Worm (Caenorhabditis elegans) whole organism, L1 larva: Measurements from ENCODE around the gene paf-2.

Source experiments
- C04F5.9 ChIP-seq: sonication (generic microtip); optimal IDR thresholded peaks from 2 replicates; lab custom pipeline; 2016; ENCODE audit warnings: missing genetic modification characterization, missing compliant biosample characterization
- C16A3.4 ChIP-seq: fragments of 150-350 bp; optimal IDR thresholded peaks from 2 replicates; lab custom pipeline; 2014; ENCODE audit warnings: missing biosample characterization, missing genetic modification characterization
- C34B4.2 ChIP-seq: sonication (generic microtip); optimal IDR thresholded peaks from 2 replicates; lab custom pipeline; 2017; ENCODE audit warnings: mild to moderate bottlenecking, missing genetic modification characterization, missing compliant biosample characterization
- Y116A8C.19 ChIP-seq: sonication (generic microtip); optimal IDR thresholded peaks from 2 replicates; lab custom pipeline; 2016; ENCODE audit warnings: missing compliant biosample characterization, missing genetic modification characterization, borderline replicate concordance
- aly-2 ChIP-seq: fragments of 150-350 bp; optimal IDR thresholded peaks from 2 replicates; lab custom pipeline; 2014; ENCODE audit warnings: missing biosample characterization, missing genetic modification characterization
- ama-1 ChIP-seq: fragments of 150-350 bp; optimal IDR thresholded peaks from 2 replicates; lab custom pipeline; 2014
- ceh-63 ChIP-seq: fragments of 200-800 bp; sonication (Bioruptor generic); optimal IDR thresholded peaks from 2 replicates; lab custom pipeline; 2018; ENCODE audit warnings: mild to moderate bottlenecking, missing genetic modification characterization, missing compliant biosample characterization
- ceh-88 ChIP-seq: fragments of 200-800 bp; sonication (Bioruptor generic); IDR thresholded peaks from 2 replicates; pipeline ENCODE4 v1.3.6; 2022; ENCODE audit warnings: missing genetic modification characterization, missing compliant biosample characterization
- ces-1 ChIP-seq: fragments of 150-350 bp; optimal IDR thresholded peaks from 2 replicates; lab custom pipeline; 2014; ENCODE audit warnings: missing biosample characterization, missing genetic modification reagents, missing genetic modification characterization
- dsc-1 ChIP-seq: sonication (generic microtip); optimal IDR thresholded peaks from 2 replicates; lab custom pipeline; 2016; ENCODE audit warnings: mild to moderate bottlenecking, missing genetic modification characterization, missing compliant biosample characterization
- egl-27 ChIP-seq, 2 experiments: fragments of 150-350 bp in 1 of 2; sonication (generic microtip); optimal IDR thresholded peaks; 3 replicates each; lab custom pipeline; 2017 to 2018; ENCODE audit warnings: missing biosample characterization in 2 of 2, missing genetic modification characterization in 2 of 2, missing genetic modification reagents in 2 of 2
- elt-3 ChIP-seq, 6 experiments: fragments of 150-350 bp in 1 of 6; sonication (generic microtip); optimal IDR thresholded peaks; 2 replicates each; lab custom pipeline; 2017 to 2018; ENCODE audit warnings: missing biosample characterization in 6 of 6, missing genetic modification characterization in 6 of 6, inconsistent platforms in 1 of 6
- fkh-4 ChIP-seq: sonication (generic microtip); optimal IDR thresholded peaks from 2 replicates; lab custom pipeline; 2016; ENCODE audit warnings: missing compliant biosample characterization, missing genetic modification characterization, borderline replicate concordance
- fkh-8 ChIP-seq: sonication (generic microtip); optimal IDR thresholded peaks from 2 replicates; lab custom pipeline; 2016; ENCODE audit warnings: mild to moderate bottlenecking, missing genetic modification characterization, missing compliant biosample characterization
- grh-1 ChIP-seq: fragments of 200-800 bp; sonication (Bioruptor generic); IDR thresholded peaks from 2 replicates; pipeline ENCODE4 v1.3.6; 2022; ENCODE audit warnings: missing genetic modification reagents, missing genetic modification characterization, missing compliant biosample characterization
- hlh-17 ChIP-seq: fragments of 200-800 bp; sonication (Bioruptor generic); optimal IDR thresholded peaks from 2 replicates; lab custom pipeline; 2018; ENCODE audit warnings: missing genetic modification characterization, mild to moderate bottlenecking, missing compliant biosample characterization, moderate library complexity, borderline replicate concordance
- hpl-2 ChIP-seq: fragments of 150-350 bp; optimal IDR thresholded peaks from 2 replicates; lab custom pipeline; 2014; ENCODE audit warnings: missing biosample characterization, missing genetic modification reagents, missing genetic modification characterization
- isw-1 ChIP-seq: fragments of 200-800 bp; sonication (Bioruptor generic); IDR thresholded peaks from 2 replicates; pipeline ENCODE4 v1.3.6; 2022; ENCODE audit warnings: missing genetic modification characterization, missing compliant biosample characterization
- jun-1 ChIP-seq: fragments of 150-350 bp; optimal IDR thresholded peaks from 2 replicates; lab custom pipeline; 2014; ENCODE audit warnings: missing biosample characterization, missing genetic modification reagents, missing genetic modification characterization
- lin-13 ChIP-seq: fragments of 150-350 bp; optimal IDR thresholded peaks from 2 replicates; lab custom pipeline; 2014; ENCODE audit warnings: missing biosample characterization, missing genetic modification reagents, missing genetic modification characterization
- lin-39 ChIP-seq: fragments of 150-350 bp; optimal IDR thresholded peaks from 2 replicates; lab custom pipeline; 2014; ENCODE audit warnings: missing biosample characterization, missing genetic modification reagents, missing genetic modification characterization
- lir-3 ChIP-seq: sonication (generic microtip); optimal IDR thresholded peaks from 2 replicates; lab custom pipeline; 2016; ENCODE audit warnings: mild to moderate bottlenecking, missing genetic modification characterization, moderate library complexity, missing compliant biosample characterization; ENCODE audit not compliant: poor library complexity
- mab-9 ChIP-seq: fragments of 200-800 bp; sonication (Bioruptor generic); IDR thresholded peaks from 2 replicates; pipeline ENCODE4 v1.3.6; 2022; ENCODE audit warnings: missing genetic modification reagents, missing genetic modification characterization, missing compliant biosample characterization
- mdl-1 ChIP-seq, 2 experiments: fragments of 150-350 bp; optimal IDR thresholded peaks; 2 replicates each; lab custom pipeline; 2014 to 2017; ENCODE audit warnings: missing biosample characterization in 2 of 2, missing genetic modification characterization in 2 of 2, inconsistent platforms in 1 of 2
- nhr-11 ChIP-seq: fragments of 150-350 bp; optimal IDR thresholded peaks from 2 replicates; lab custom pipeline; 2014; ENCODE audit warnings: missing biosample characterization, missing genetic modification characterization
- nhr-12 ChIP-seq: sonication (generic microtip); optimal IDR thresholded peaks from 2 replicates; lab custom pipeline; 2017; ENCODE audit warnings: missing biosample characterization, missing genetic modification characterization
- nhr-19 ChIP-seq: fragments of 200-800 bp; sonication (Bioruptor generic); conservative IDR thresholded peaks from 2 replicates; pipeline ENCODE4 v1.3.6; 2022; ENCODE audit warnings: missing genetic modification characterization, missing compliant biosample characterization
- nhr-28 ChIP-seq: fragments of 150-350 bp; optimal IDR thresholded peaks from 2 replicates; lab custom pipeline; 2014; ENCODE audit warnings: missing biosample characterization, missing genetic modification characterization
- nhr-47 ChIP-seq: sonication (generic microtip); optimal IDR thresholded peaks from 2 replicates; lab custom pipeline; 2016; ENCODE audit warnings: mild to moderate bottlenecking, missing genetic modification characterization, moderate library complexity, missing compliant biosample characterization
- nhr-76 ChIP-seq: sonication (generic microtip); optimal IDR thresholded peaks from 2 replicates; lab custom pipeline; 2017; ENCODE audit warnings: missing biosample characterization, missing genetic modification characterization
- nhr-77 ChIP-seq: fragments of 150-350 bp; optimal IDR thresholded peaks from 2 replicates; lab custom pipeline; 2014; ENCODE audit warnings: missing biosample characterization, missing genetic modification characterization
- nhr-85 ChIP-seq: sonication (generic microtip); peaks from one replicate; lab custom pipeline; 2016; ENCODE audit warnings: missing genetic modification characterization, inconsistent platforms, missing compliant biosample characterization
- nhr-90 ChIP-seq: sonication (generic microtip); optimal IDR thresholded peaks from 2 replicates; lab custom pipeline; 2016; ENCODE audit warnings: mild to moderate bottlenecking, missing genetic modification characterization, missing compliant biosample characterization; ENCODE audit not compliant: poor library complexity
- skn-1 ChIP-seq: fragments of 150-350 bp; optimal IDR thresholded peaks from 2 replicates; lab custom pipeline; 2014; ENCODE audit warnings: missing biosample characterization, missing genetic modification characterization
- swsn-7 ChIP-seq: sonication (generic microtip); optimal IDR thresholded peaks from 2 replicates; lab custom pipeline; 2016; ENCODE audit warnings: missing genetic modification characterization, missing compliant biosample characterization
- tbx-2 ChIP-seq: sonication (generic microtip); optimal IDR thresholded peaks from 2 replicates; lab custom pipeline; 2016; ENCODE audit warnings: missing genetic modification characterization, missing compliant biosample characterization
- unc-30 ChIP-seq: sonication (generic microtip); optimal IDR thresholded peaks from 2 replicates; lab custom pipeline; 2017; ENCODE audit warnings: missing biosample characterization, missing genetic modification characterization
- vab-15 ChIP-seq: sonication (generic microtip); optimal IDR thresholded peaks from 2 replicates; lab custom pipeline; 2017; ENCODE audit warnings: missing genotype, mild to moderate bottlenecking, missing genetic modification characterization, missing compliant biosample characterization
- xbp-1 ChIP-seq: sonication (generic microtip); optimal IDR thresholded peaks from 2 replicates; lab custom pipeline; 2016; ENCODE audit warnings: missing genetic modification characterization, missing compliant biosample characterization
- zip-4 ChIP-seq: fragments of 200-800 bp; sonication (Bioruptor generic); optimal IDR thresholded peaks from 2 replicates; lab custom pipeline; 2018; ENCODE audit warnings: mild to moderate bottlenecking, missing genetic modification characterization, moderate library complexity, missing compliant biosample characterization
- ztf-4 ChIP-seq: fragments of 150-350 bp; optimal IDR thresholded peaks from 2 replicates; lab custom pipeline; 2014; ENCODE audit warnings: missing biosample characterization, missing genetic modification characterization

paf-2 gene

ce11 chrX:4307559-4308005 lies 10.0 kb upstream of the paf-2 start (continued):
- no peak for TF ChIP-seq mab-9 (GFP tag; lab: Robert Waterston, UW)
- TF ChIP-seq tbx-2 (tag; lab: Kevin White, UChicago) = peak; percentile 41
- TF ChIP-seq ceh-63 = no peak
- peak; percentile 73 for TF ChIP-seq nhr-85 (tag; lab: Kevin White, UChicago)
- no peak for TF ChIP-seq ztf-4 (tag; lab: Kevin White, UChicago)
- no peak for TF ChIP-seq nhr-12
- no peak for TF ChIP-seq aly-2 (tag; lab: Kevin White, UChicago)
- TF ChIP-seq C16A3.4 (tag; lab: Kevin White, UChicago) = peak; percentile 28
- TF ChIP-seq fkh-8 (tag; lab: Kevin White, UChicago) = peak; percentile 26
- peak; percentile 48 for TF ChIP-seq swsn-7
- no peak for TF ChIP-seq nhr-76 (tag; lab: Kevin White, UChicago)
- no peak for TF ChIP-seq elt-3 (tag; optimal IDR thresholded peaks at IDR 0.05; lab: Kevin White, UChicago)
- TF ChIP-seq skn-1 (tag; lab: Kevin White, UChicago) = no peak
- peak; percentile 18 for TF ChIP-seq nhr-90 (tag; lab: Kevin White, UChicago)
- 0 out of 2 replicates have a peak, but pooled peaks have one; percentile 15 for TF ChIP-seq isw-1 (GFP tag; lab: Robert Waterston, UW)
- peak; percentile 37; the same call in 1 of the 2 replicates for TF ChIP-seq nhr-19
- TF ChIP-seq fkh-4 = no peak
- no peak for TF ChIP-seq C04F5.9
- TF ChIP-seq ceh-88 = no peak
- TF ChIP-seq dsc-1 (tag; lab: Kevin White, UChicago) = peak; percentile 46
- peak; percentile 45 for TF ChIP-seq xbp-1 (tag; lab: Kevin White, UChicago)
- TF ChIP-seq nhr-28 = no peak
- TF ChIP-seq lin-39 (tag; lab: Kevin White, UChicago) = no peak
- TF ChIP-seq lin-13 (GFP tag; lab: Kevin White, UChicago) = no peak
- TF ChIP-seq nhr-11 (tag; lab: Kevin White, UChicago) = no peak
- TF ChIP-seq hpl-2 = no peak
- no peak for TF ChIP-seq grh-1 (GFP tag; lab: Robert Waterston, UW)
- TF ChIP-seq egl-27 (tag; optimal IDR thresholded peaks at IDR 0.05; lab: Kevin White, UChicago) = no peak
- TF ChIP-seq vab-15 = no peak
- no peak for TF ChIP-seq lir-3 (tag; lab: Kevin White, UChicago)
- TF ChIP-seq C34B4.2 (tag; lab: Kevin White, UChicago) = no peak
- no peak for TF ChIP-seq nhr-77

DNA sequence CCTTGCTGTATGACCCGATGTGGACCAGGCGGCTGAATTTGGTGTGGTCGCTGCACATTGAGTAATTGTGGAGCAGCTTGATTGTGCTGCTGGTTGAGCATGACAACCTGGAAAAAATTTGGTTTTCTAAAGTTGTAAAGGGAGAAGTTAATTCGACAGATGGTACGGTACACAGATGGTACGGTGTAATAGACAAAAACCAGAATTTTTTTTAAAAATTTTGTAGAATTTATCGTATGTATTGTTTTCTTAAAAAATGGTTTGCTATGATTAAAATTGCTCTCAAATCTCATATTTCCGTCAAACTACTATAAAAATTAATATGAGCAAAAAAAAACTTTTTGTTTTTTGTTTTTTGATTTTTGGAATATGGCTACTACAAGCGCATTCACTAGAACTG lies 9.3 kb upstream of the paf-2 start, which contains the start of gene pqn-15:
TSS of gene pqn-15 (minus strand) at position 101 of the 400 bp plus-strand sequence.
- no peak for TF ChIP-seq tbx-2 (tag; lab: Kevin White, UChicago)
- no peak for TF ChIP-seq zip-4 (GFP tag; lab: Kevin White, UChicago)
- no peak for TF ChIP-seq ces-1
- TF ChIP-seq jun-1 (tag; lab: Kevin White, UChicago) = no peak
- no peak for TF ChIP-seq C04F5.9
- TF ChIP-seq hlh-17 (GFP tag; lab: Kevin White, UChicago) = no peak
- no peak for TF ChIP-seq isw-1 (GFP tag; lab: Robert Waterston, UW)
- TF ChIP-seq hpl-2 = no peak

DNA sequence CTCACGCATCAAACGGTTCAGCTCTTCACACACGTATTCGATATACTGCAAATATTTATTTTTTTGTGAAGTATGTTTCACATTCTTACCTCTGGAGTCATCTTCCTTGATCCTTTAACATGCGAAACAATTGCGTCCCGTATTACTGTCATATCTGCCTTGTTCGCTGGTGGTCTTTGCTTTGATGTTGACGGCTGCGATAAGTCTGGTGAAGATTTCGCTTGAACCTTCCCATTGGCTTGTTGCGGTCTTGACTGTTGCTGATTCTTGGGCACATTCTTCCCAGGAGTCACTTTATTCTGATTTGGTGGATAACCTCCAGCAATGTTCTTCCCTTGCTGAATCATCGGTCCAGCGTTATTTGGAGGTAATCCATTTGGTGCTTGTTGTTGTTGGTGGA lies 5.7 kb upstream of the paf-2 start:
- TF ChIP-seq skn-1 (tag; lab: Kevin White, UChicago) (no peak), mdl-1 (tag; optimal IDR thresholded peaks at IDR 0.05; lab: Kevin White, UChicago) (no peak), lin-39 (tag; lab: Kevin White, UChicago) (no peak), jun-1 (tag; lab: Kevin White, UChicago) (no peak), nhr-19 (no peak), C34B4.2 (tag; lab: Kevin White, UChicago) (no peak), ama-1 (no peak), unc-30 (tag; lab: Kevin White, UChicago) (no peak), Y116A8C.19 (no peak), nhr-47 (tag; lab: Kevin White, UChicago) (no peak)
